Worm (Caenorhabditis elegans) whole organism, mixed stage, embryonic: ENCODE measurements around the gene cpg-9.

ENCODE experiments used
- blmp-1 ChIP-seq: fragments of 150-350 bp; optimal IDR thresholded peaks from 2 replicates; lab custom pipeline; 2014; ENCODE audit warnings: missing biosample characterization, missing genetic modification characterization
- ces-1 ChIP-seq: fragments of 150-350 bp; optimal IDR thresholded peaks from 2 replicates; lab custom pipeline; 2014; ENCODE audit warnings: missing biosample characterization, missing genetic modification reagents, missing genetic modification characterization
- drap-1 ChIP-seq: fragments of 200-800 bp; sonication (Bioruptor generic); optimal IDR thresholded peaks from 3 replicates; lab custom pipeline; 2018; ENCODE audit warnings: mild to moderate bottlenecking, missing genetic modification characterization, missing compliant biosample characterization
- mep-1 ChIP-seq: fragments of 150-350 bp; optimal IDR thresholded peaks from 2 replicates; lab custom pipeline; 2017; ENCODE audit warnings: missing biosample characterization, missing genetic modification reagents, missing genetic modification characterization, inconsistent platforms
- nhr-12 ChIP-seq: fragments of 150-350 bp; optimal IDR thresholded peaks from 2 replicates; lab custom pipeline; 2014; ENCODE audit warnings: missing biosample characterization, missing genetic modification characterization
- nhr-237 ChIP-seq: fragments of 150-350 bp; optimal IDR thresholded peaks from 2 replicates; lab custom pipeline; 2014; ENCODE audit warnings: missing biosample characterization, missing genetic modification characterization
- nhr-28 ChIP-seq: fragments of 150-350 bp; optimal IDR thresholded peaks from 2 replicates; lab custom pipeline; 2014; ENCODE audit warnings: missing biosample characterization, missing genetic modification characterization
- nhr-76 ChIP-seq: sonication (generic microtip); optimal IDR thresholded peaks from 2 replicates; lab custom pipeline; 2017; ENCODE audit warnings: missing biosample characterization, missing genetic modification characterization
- pha-4 ChIP-seq: fragments of 150-350 bp; optimal IDR thresholded peaks from 2 replicates; lab custom pipeline; 2018; ENCODE audit warnings: missing biosample characterization, missing genetic modification reagents, missing genetic modification characterization
- sem-2 ChIP-seq: fragments of 200-800 bp; sonication (Bioruptor generic); optimal IDR thresholded peaks from 2 replicates; lab custom pipeline; 2018; ENCODE audit warnings: mild to moderate bottlenecking, missing genetic modification characterization, missing compliant biosample characterization
- snpc-4 ChIP-seq: fragments of 150-350 bp; optimal IDR thresholded peaks from 2 replicates; lab custom pipeline; 2014; ENCODE audit warnings: missing biosample characterization, missing genetic modification characterization
- sptf-1 ChIP-seq: sonication (generic microtip); optimal IDR thresholded peaks from 2 replicates; lab custom pipeline; 2017; ENCODE audit warnings: mild to moderate bottlenecking, missing genetic modification characterization, moderate library complexity, missing compliant biosample characterization
- unc-62 ChIP-seq: fragments of 150-350 bp; optimal IDR thresholded peaks from 2 replicates; lab custom pipeline; 2014; ENCODE audit warnings: missing biosample characterization, missing genetic modification reagents, missing genetic modification characterization
- ztf-11 ChIP-seq: fragments of 150-350 bp; optimal IDR thresholded peaks from 2 replicates; lab custom pipeline; 2014; ENCODE audit warnings: missing biosample characterization, missing genetic modification characterization

DNA sequence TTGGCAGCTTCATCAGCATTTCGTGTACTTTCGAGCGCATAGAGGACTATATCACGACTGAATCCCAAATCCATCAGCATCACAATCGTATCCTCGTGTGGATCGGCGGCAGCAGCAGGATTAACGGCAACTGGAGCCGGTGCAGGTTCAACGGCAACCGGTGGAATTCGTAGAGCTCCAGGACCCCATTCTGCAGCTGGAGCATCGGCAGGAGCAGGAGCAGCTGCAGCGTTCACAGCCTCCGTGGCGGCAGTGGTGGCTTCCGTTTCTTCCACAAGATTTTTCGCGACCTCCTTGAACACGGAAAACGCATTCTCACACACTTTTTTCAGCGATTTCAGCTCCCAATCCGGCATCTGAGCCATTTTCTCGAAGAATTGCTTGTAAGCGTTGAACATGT, 25.9 kb downstream of the cpg-9 start:
- no peak for TF ChIP-seq ztf-11 (tag; lab: Kevin White, UChicago)
- no peak for TF ChIP-seq sptf-1 (tag; lab: Kevin White, UChicago)
- no peak for TF ChIP-seq ces-1 (GFP tag; lab: Kevin White, UChicago)
- TF ChIP-seq blmp-1, result no peak
- TF ChIP-seq sem-2 (GFP tag; lab: Kevin White, UChicago), result no peak
- no peak for TF ChIP-seq pha-4 (tag; lab: Kevin White, UChicago)
- TF ChIP-seq nhr-76 (tag; lab: Kevin White, UChicago), result no peak
- TF ChIP-seq nhr-12 (tag; lab: Kevin White, UChicago), result no peak
- no peak for TF ChIP-seq snpc-4 (tag; lab: Kevin White, UChicago)
- no peak for TF ChIP-seq drap-1 (GFP tag; lab: Kevin White, UChicago)
- no peak for TF ChIP-seq unc-62 (GFP tag; lab: Kevin White, UChicago)
- TF ChIP-seq nhr-237, result no peak
- no peak for TF ChIP-seq mep-1
- no peak for TF ChIP-seq nhr-28 (tag; lab: Kevin White, UChicago)
